Worm (Caenorhabditis elegans): ENCODE data around the gene idpb-2.

idpb-2 gene

ce11 chrII:5057315-5057714, 12.1 kb downstream of the idpb-2 start (continued):
- peak; percentile 89 for TF ChIP-seq mcd-1 (GFP tag; IDR thresholded peaks at IDR 0.05)
- peak; percentile 1 for TF ChIP-seq nhr-80 (tag; optimal IDR thresholded peaks at IDR 0.05)
- no peak for TF ChIP-seq F55B11.4 (tag; optimal IDR thresholded peaks at IDR 0.05; ENCODE audit: borderline replicate concordance, insufficient read depth)
- TF ChIP-seq sptf-2 (GFP tag; optimal IDR thresholded peaks at IDR 0.05): no peak
- peak; percentile 43 for TF ChIP-seq tlf-1 (GFP tag; optimal IDR thresholded peaks at IDR 0.05)
- no peak for TF ChIP-seq ceh-58 (GFP tag; IDR thresholded peaks at IDR 0.05)
- TF ChIP-seq sdz-38 (tag; optimal IDR thresholded peaks at IDR 0.05): no peak
- 0 out of 2 replicates have a peak, but pooled peaks have one; percentile 42 for TF ChIP-seq ceh-40 (GFP tag; IDR thresholded peaks at IDR 0.05)
- TF ChIP-seq snpc-1.3 (tag; optimal IDR thresholded peaks at IDR 0.05; ENCODE audit: insufficient read depth): peak; percentile 18
- no peak for TF ChIP-seq somi-1 (GFP tag; optimal IDR thresholded peaks at IDR 0.05)
- TF ChIP-seq bed-2 (GFP tag; IDR thresholded peaks at IDR 0.05): no peak
- TF ChIP-seq rec-8 (tag; optimal IDR thresholded peaks at IDR 0.05): peak; percentile 34 to 66
- no peak for TF ChIP-seq Y79H2A.3 (GFP tag; conservative IDR thresholded peaks at IDR 0.05)
- no peak for TF ChIP-seq nhr-27 (tag; optimal IDR thresholded peaks at IDR 0.05)
- 0 out of 2 replicates have a peak, but pooled peaks have one; percentile 19 for TF ChIP-seq let-526 (GFP tag; IDR thresholded peaks at IDR 0.05)
- peak; percentile 30 for TF ChIP-seq ceh-27 (GFP tag; optimal IDR thresholded peaks at IDR 0.05)
- peak; percentile 2 for TF ChIP-seq xnd-1 (tag; optimal IDR thresholded peaks at IDR 0.05)
- peak; percentile 52 for TF ChIP-seq C17E4.6 (GFP tag; IDR thresholded peaks at IDR 0.05)
- peak; percentile 41 for TF ChIP-seq madf-8 (GFP tag; conservative IDR thresholded peaks at IDR 0.05)
- TF ChIP-seq lin-26 (GFP tag; IDR thresholded peaks at IDR 0.05): peak; percentile 61; the same call in 1 of the 2 replicates
- TF ChIP-seq ztf-3 (GFP tag; optimal IDR thresholded peaks at IDR 0.05): no peak
- TF ChIP-seq snpc-1.1 (tag; optimal IDR thresholded peaks at IDR 0.05; ENCODE audit: insufficient read depth): peak; percentile 97
- peak; percentile 98 for TF ChIP-seq snpc-3.4 (tag; optimal IDR thresholded peaks at IDR 0.05)
- no peak for TF ChIP-seq tbx-9 (tag; optimal IDR thresholded peaks at IDR 0.05; ENCODE audit: borderline replicate concordance)
- TF ChIP-seq lsl-1 (GFP tag; optimal IDR thresholded peaks at IDR 0.05): peak; percentile 69
- peak; percentile 91 for TF ChIP-seq him-1 (tag; optimal IDR thresholded peaks at IDR 0.05)
- TF ChIP-seq madf-6 (GFP tag; IDR thresholded peaks at IDR 0.05): peak; percentile 85
- peak; percentile 48; the same call in 1 of the 2 replicates for TF ChIP-seq ztf-28 (GFP tag; IDR thresholded peaks at IDR 0.05)
- TF ChIP-seq hsf-1 (GFP tag; IDR thresholded peaks at IDR 0.05): peak; percentile 72
- no peak for TF ChIP-seq F52B5.7 (tag; optimal IDR thresholded peaks at IDR 0.05)
- TF ChIP-seq Y53G8AR.9 (GFP tag; conservative IDR thresholded peaks at IDR 0.05): peak; percentile 88
- 0 out of 2 replicates have a peak, but pooled peaks have one; percentile 43 for TF ChIP-seq B0019.2 (GFP tag; conservative IDR thresholded peaks at IDR 0.05)
- TF ChIP-seq F10E7.11 (tag; optimal IDR thresholded peaks at IDR 0.05): no peak
- TF ChIP-seq let-607 (tag; optimal IDR thresholded peaks at IDR 0.05): peak in 1 of 2 experiments; percentile 38
- peak; percentile 83 for TF ChIP-seq rcor-1 (GFP tag; IDR thresholded peaks at IDR 0.05)
- peak; percentile 15 for TF ChIP-seq mes-4 (tag; optimal IDR thresholded peaks at IDR 0.05)
- TF ChIP-seq akir-1 (GFP tag; optimal IDR thresholded peaks at IDR 0.05): no peak
- TF ChIP-seq F33H1.4 (GFP tag; IDR thresholded peaks at IDR 0.05): peak; percentile 72
- peak; percentile 62; the same call in 1 of the 2 replicates for TF ChIP-seq attf-6 (GFP tag; IDR thresholded peaks at IDR 0.05)
- peak; percentile 88 for TF ChIP-seq nfyb-1 (GFP tag; IDR thresholded peaks at IDR 0.05)
- TF ChIP-seq T26A5.8 (tag; optimal IDR thresholded peaks at IDR 0.05): no peak
- TF ChIP-seq mel-28 (tag; optimal IDR thresholded peaks at IDR 0.05; ENCODE audit: borderline replicate concordance): no peak
- TF ChIP-seq pha-4 (tag; optimal IDR thresholded peaks at IDR 0.05): no peak
- TF ChIP-seq cebp-2 (GFP tag; IDR thresholded peaks at IDR 0.05): no peak
- TF ChIP-seq F57C9.4 (tag; optimal IDR thresholded peaks at IDR 0.05): no peak
- TF ChIP-seq ceh-91 (GFP tag; IDR thresholded peaks at IDR 0.05): peak; percentile 55; the same call in 1 of the 2 replicates
- peak; percentile 31 for TF ChIP-seq K12H6.12 (tag; optimal IDR thresholded peaks at IDR 0.05)

Measured in whole organism, young adult.